Comparison of ENCODE assay signal across 4 worm cellular contexts in the genomic region with DNA sequence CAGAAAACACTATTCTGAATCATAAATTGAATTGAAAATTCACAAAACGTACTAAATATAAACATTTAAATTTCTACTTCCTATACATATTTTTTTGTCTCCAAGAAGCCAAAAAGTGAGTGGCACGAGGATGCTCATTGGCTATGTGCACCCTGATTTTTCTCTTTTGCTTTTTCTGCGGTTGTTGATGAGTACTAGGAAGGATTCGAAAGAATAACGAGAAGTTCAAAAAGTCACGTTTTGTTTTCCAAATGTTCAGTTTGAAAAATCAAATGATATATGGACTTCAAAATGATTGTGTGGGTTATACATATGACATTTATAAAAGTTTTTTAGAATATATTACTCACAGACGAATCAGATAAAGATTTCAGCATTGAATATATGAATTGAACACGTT.
TF ChIP-seq lines count a peak whose summit lies in the region.

No protein-coding gene starts in this region.

TF ChIP-seq in whole organism, L1 larva, 84 proteins besides CTCF, POLR2A, EP300 and RAD21:
- TF ChIP-seq nhr-12 (tag; optimal IDR thresholded peaks at IDR 0.05; lab: Kevin White, UChicago) = no peak
- peak in 1 of 2 experiments; percentile 12 for TF ChIP-seq lsy-2 (tag; optimal IDR thresholded peaks at IDR 0.05; lab: Kevin White, UChicago)
- TF ChIP-seq fkh-8 (tag; optimal IDR thresholded peaks at IDR 0.05; lab: Kevin White, UChicago) = peak; percentile 33
- no peak for TF ChIP-seq nhr-47 (tag; optimal IDR thresholded peaks at IDR 0.05; lab: Kevin White, UChicago)
- no peak for TF ChIP-seq elt-2 (tag; optimal IDR thresholded peaks at IDR 0.05; lab: Kevin White, UChicago)
- TF ChIP-seq snpc-4 (tag; optimal IDR thresholded peaks at IDR 0.05; lab: Kevin White, UChicago) = no peak
- no peak for TF ChIP-seq nhr-77 (tag; optimal IDR thresholded peaks at IDR 0.05; lab: Kevin White, UChicago)
- peak; percentile 41 for TF ChIP-seq lin-14 (GFP tag; optimal IDR thresholded peaks at IDR 0.05; lab: Kevin White, UChicago)
- TF ChIP-seq nhr-71 (tag; optimal IDR thresholded peaks at IDR 0.05; lab: Kevin White, UChicago) = no peak
- no peak for TF ChIP-seq nhr-11 (tag; optimal IDR thresholded peaks at IDR 0.05; lab: Kevin White, UChicago)
- no peak for TF ChIP-seq lin-35 (GFP tag; optimal IDR thresholded peaks at IDR 0.05; lab: Kevin White, UChicago)
- TF ChIP-seq pqm-1 (tag; optimal IDR thresholded peaks at IDR 0.05; lab: Kevin White, UChicago) = no peak

TF ChIP-seq in whole organism, L2 larva, 48 proteins besides CTCF, POLR2A, EP300 and RAD21:
- TF ChIP-seq C34F6.9 (tag; optimal IDR thresholded peaks at IDR 0.05; lab: Kevin White, UChicago) (peak; percentile 50), lsy-2 (tag; optimal IDR thresholded peaks at IDR 0.05; lab: Kevin White, UChicago) (peak in 1 of 2 experiments; percentile 41), crh-2 (tag; optimal IDR thresholded peaks at IDR 0.05; lab: Kevin White, UChicago) (peak; percentile 19), nhr-25 (tag; optimal IDR thresholded peaks at IDR 0.05; lab: Kevin White, UChicago) (peak; percentile 0), fos-1 (tag; optimal IDR thresholded peaks at IDR 0.05; lab: Kevin White, UChicago) (no peak), nhr-129 (tag; optimal IDR thresholded peaks at IDR 0.05; lab: Kevin White, UChicago) (peak; percentile 19), mbf-1 (tag; optimal IDR thresholded peaks at IDR 0.05; lab: Kevin White, UChicago) (no peak)

TF ChIP-seq in whole organism, L3 larva, 47 proteins besides CTCF, POLR2A, EP300 and RAD21:
- TF ChIP-seq nhr-11 (tag; optimal IDR thresholded peaks at IDR 0.05; lab: Kevin White, UChicago) (no peak), nhr-67 (tag; optimal IDR thresholded peaks at IDR 0.05; lab: Kevin White, UChicago) (no peak), egl-27 (tag; optimal IDR thresholded peaks at IDR 0.05; lab: Kevin White, UChicago) (no peak), aly-2 (tag; optimal IDR thresholded peaks at IDR 0.05; lab: Kevin White, UChicago) (no peak), fkh-10 (GFP tag; optimal IDR thresholded peaks at IDR 0.05; lab: Kevin White, UChicago) (no peak), skn-1 (tag; optimal IDR thresholded peaks at IDR 0.05; lab: Kevin White, UChicago) (no peak), nhr-43 (tag; optimal IDR thresholded peaks at IDR 0.05; lab: Kevin White, UChicago; ENCODE audit: poor library complexity, severe bottlenecking) (peak; percentile 14), lsy-12 (tag; optimal IDR thresholded peaks at IDR 0.05; lab: Kevin White, UChicago) (no peak), zag-1 (tag; optimal IDR thresholded peaks at IDR 0.05; lab: Kevin White, UChicago) (no peak), ztf-11 (tag; optimal IDR thresholded peaks at IDR 0.05; lab: Kevin White, UChicago) (no peak), ZK546.5 (tag; optimal IDR thresholded peaks at IDR 0.05; lab: Kevin White, UChicago) (no peak), sea-2 (GFP tag; optimal IDR thresholded peaks at IDR 0.05; lab: Kevin White, UChicago) (no peak), nhr-76 (tag; optimal IDR thresholded peaks at IDR 0.05; lab: Kevin White, UChicago) (no peak), elt-1 (tag; optimal IDR thresholded peaks at IDR 0.05; lab: Kevin White, UChicago) (no peak), nhr-12 (tag; optimal IDR thresholded peaks at IDR 0.05; lab: Kevin White, UChicago) (no peak), ztf-4 (tag; optimal IDR thresholded peaks at IDR 0.05; lab: Kevin White, UChicago) (no peak), unc-39 (tag; optimal IDR thresholded peaks at IDR 0.05; lab: Kevin White, UChicago) (no peak), mdl-1 (tag; optimal IDR thresholded peaks at IDR 0.05; lab: Kevin White, UChicago) (no peak), jun-1 (tag; optimal IDR thresholded peaks at IDR 0.05; lab: Kevin White, UChicago) (no peak), hmg-11 (tag; optimal IDR thresholded peaks at IDR 0.05; lab: Kevin White, UChicago) (no peak), ceh-16 (tag; optimal IDR thresholded peaks at IDR 0.05; lab: Kevin White, UChicago) (no peak), nhr-23 (tag; optimal IDR thresholded peaks at IDR 0.05; lab: Kevin White, UChicago) (no peak), nhr-77 (tag; optimal IDR thresholded peaks at IDR 0.05; lab: Kevin White, UChicago) (no peak), nhr-237 (tag; optimal IDR thresholded peaks at IDR 0.05; lab: Kevin White, UChicago) (no peak), lin-39 (tag; optimal IDR thresholded peaks at IDR 0.05; lab: Kevin White, UChicago) (peak; percentile 26), R02D3.7 (tag; optimal IDR thresholded peaks at IDR 0.05; lab: Kevin White, UChicago) (no peak), tbx-2 (tag; optimal IDR thresholded peaks at IDR 0.05; lab: Kevin White, UChicago) (no peak), daf-12 (tag; optimal IDR thresholded peaks at IDR 0.05; lab: Kevin White, UChicago) (no peak), fkh-2 (tag; optimal IDR thresholded peaks at IDR 0.05; lab: Kevin White, UChicago) (no peak), pqm-1 (tag; optimal IDR thresholded peaks at IDR 0.05; lab: Kevin White, UChicago) (no peak), nfya-1 (tag; optimal IDR thresholded peaks at IDR 0.05; lab: Kevin White, UChicago; ENCODE audit: insufficient read depth) (peak; percentile 39), elt-2 (tag; optimal IDR thresholded peaks at IDR 0.05; lab: Kevin White, UChicago) (no peak), lin-15B (tag; optimal IDR thresholded peaks at IDR 0.05; lab: Kevin White, UChicago) (no peak), ama-1 (optimal IDR thresholded peaks at IDR 0.05; lab: Kevin White, UChicago) (peak; percentile 1), fos-1 (tag; optimal IDR thresholded peaks at IDR 0.05; lab: Kevin White, UChicago) (no peak)

TF ChIP-seq in whole organism, L4 larva, 104 proteins besides CTCF, POLR2A, EP300 and RAD21:
- TF ChIP-seq hif-1 (tag; optimal IDR thresholded peaks at IDR 0.05; lab: Kevin White, UChicago) (peak in 1 of 2 experiments; percentile 89), ceh-62 (tag; optimal IDR thresholded peaks at IDR 0.05; lab: Kevin White, UChicago) (no peak), mdl-1 (tag; optimal IDR thresholded peaks at IDR 0.05; lab: Kevin White, UChicago) (peak in 1 of 2 experiments; percentile 9), daf-16 (GFP tag; optimal IDR thresholded peaks at IDR 0.05; lab: Kevin White, UChicago) (peak in 1 of 2 experiments; percentile 1), daf-16 (tag; optimal IDR thresholded peaks at IDR 0.05; lab: Kevin White, UChicago) (no peak), hlh-30 (tag; optimal IDR thresholded peaks at IDR 0.05; lab: Kevin White, UChicago; ENCODE audit: insufficient read depth) (peak; percentile 56), attf-4 (tag; optimal IDR thresholded peaks at IDR 0.05; lab: Kevin White, UChicago) (no peak), lsy-2 (tag; optimal IDR thresholded peaks at IDR 0.05; lab: Kevin White, UChicago) (peak in 1 of 2 experiments; percentile 21), aha-1 (tag; lab: Kevin White, UChicago) (peak; percentile 86), daf-12 (tag; optimal IDR thresholded peaks at IDR 0.05; lab: Kevin White, UChicago) (no peak)
